Fruit fly (Drosophila melanogaster) whole organism, embryonic: Measurements from ENCODE around the gene Npc2g.

Experiments used
- CG1024 ChIP-seq: fragments of 200-800 bp; sonication (Bioruptor generic); IDR thresholded peaks from 2 replicates; pipeline ENCODE4 v1.3.6; 2022; ENCODE audit warnings: missing biosample characterization, missing genetic modification characterization
- CG11093 ChIP-seq: fragments of 200-800 bp; sonication (Bioruptor generic); IDR thresholded peaks from 3 replicates; pipeline ENCODE4 v1.3.6; 2022; ENCODE audit warnings: missing biosample characterization, missing genetic modification characterization
- Mes4 ChIP-seq: fragments of 200-800 bp; sonication (Bioruptor generic); optimal IDR thresholded peaks from 2 replicates; lab custom pipeline; 2016; ENCODE audit warnings: missing biosample characterization, missing genetic modification characterization
- Vsx1 ChIP-seq: fragments of 200-800 bp; sonication (Bioruptor generic); optimal IDR thresholded peaks from 2 replicates; lab custom pipeline; 2017; ENCODE audit warnings: missing biosample characterization, mild to moderate bottlenecking, missing genetic modification characterization, missing genetic modification reagents
- gem ChIP-seq: fragments of 200-800 bp; sonication (Bioruptor generic); optimal IDR thresholded peaks from 2 replicates; lab custom pipeline; 2019; ENCODE audit warnings: missing biosample characterization, mild to moderate bottlenecking, missing genetic modification characterization, moderate library complexity

DNA sequence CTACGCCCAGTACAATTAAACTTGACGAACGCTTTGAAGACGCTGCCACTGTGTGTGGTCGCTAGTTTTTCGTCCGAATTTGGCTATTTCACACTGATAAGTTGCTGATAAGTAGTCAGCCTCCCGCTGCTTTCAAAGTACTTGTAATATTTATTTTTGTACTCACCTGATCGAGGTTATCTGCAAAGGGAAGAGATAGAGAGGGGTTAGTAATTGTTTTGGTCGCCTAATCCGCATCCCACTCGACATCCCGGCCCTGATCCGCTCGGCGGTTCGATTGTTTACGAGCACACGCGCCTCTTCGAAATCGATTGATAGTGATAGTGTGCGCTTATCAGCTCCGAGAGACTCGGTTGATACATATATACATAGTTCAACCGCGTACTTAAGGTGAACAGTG, 35.4 kb upstream of the Npc2g start:
- TF ChIP-seq gem (tag; lab: Kevin White, UChicago) (no peak), Vsx1 (GFP tag; lab: Kevin White, UChicago) (no peak), CG11093 (GFP tag; lab: Robert Waterston, UW) (no peak), CG1024 (GFP tag; lab: Robert Waterston, UW) (no peak), Mes4 (GFP tag; lab: Kevin White, UChicago) (no peak)
